ENCODE assay signal across 1 fruit fly cellular context in the genomic region with DNA sequence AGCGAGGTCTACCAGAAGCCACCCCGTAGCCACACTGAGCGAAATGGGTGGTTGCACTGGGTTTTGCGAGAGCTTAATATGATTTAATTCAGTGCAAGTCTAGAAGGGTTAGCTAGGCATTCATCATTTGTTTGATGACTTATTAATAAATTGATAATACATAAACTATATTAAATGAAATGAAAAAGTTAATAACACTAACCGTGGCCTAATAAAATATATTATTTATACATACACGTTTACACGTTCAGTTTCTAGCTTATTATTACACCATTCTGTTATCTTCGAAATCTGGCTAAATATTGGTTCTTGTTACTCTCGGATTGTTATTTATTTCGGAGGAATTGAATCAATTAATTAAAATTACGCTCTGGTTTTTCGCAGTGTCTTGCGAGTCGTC.
TF ChIP-seq lines count a peak whose summit lies in the region.

No protein-coding gene starts in this region.

TF ChIP-seq in whole organism, embryonic, 481 proteins besides CTCF, POLR2A, EP300 and RAD21 (continued from another document):
- 0 out of 2 replicates have a peak, but pooled peaks have one; percentile 25 for TF ChIP-seq CG31441 (GFP tag; IDR thresholded peaks at IDR 0.05; lab: Robert Waterston, UW)
- no peak for TF ChIP-seq Mrtf (GFP tag; IDR thresholded peaks at IDR 0.05; lab: Robert Waterston, UW)
- TF ChIP-seq gem (tag; optimal IDR thresholded peaks at IDR 0.05; lab: Kevin White, UChicago) = peak; percentile 34
- no peak for TF ChIP-seq toy (GFP tag; IDR thresholded peaks at IDR 0.05; lab: Robert Waterston, UW)
- peak in 1 of 3 experiments; percentile 55 for TF ChIP-seq lola (GFP tag; optimal IDR thresholded peaks at IDR 0.05; lab: Kevin White, UChicago)
- no peak for TF ChIP-seq CG6683 (GFP tag; optimal IDR thresholded peaks at IDR 0.05; lab: Kevin White, UChicago)
- TF ChIP-seq CG14965 (GFP tag; optimal IDR thresholded peaks at IDR 0.05; lab: Kevin White, UChicago; ENCODE audit: borderline replicate concordance) = no peak
- peak; percentile 26 for TF ChIP-seq CoRest (tag; optimal IDR thresholded peaks at IDR 0.05; lab: Kevin White, UChicago)
- TF ChIP-seq CG17361 (GFP tag; IDR thresholded peaks at IDR 0.05; lab: Robert Waterston, UW) = peak; percentile 49; the same call in 2 of the 3 replicates
- peak; percentile 33 for TF ChIP-seq CG2712 (tag; optimal IDR thresholded peaks at IDR 0.05; lab: Kevin White, UChicago)
- TF ChIP-seq phol (tag; optimal IDR thresholded peaks at IDR 0.05; lab: Kevin White, UChicago) = peak; percentile 27
- TF ChIP-seq CG13424 (tag; optimal IDR thresholded peaks at IDR 0.05; lab: Kevin White, UChicago) = peak; percentile 5
- peak; percentile 40 for TF ChIP-seq CG11504 (tag; optimal IDR thresholded peaks at IDR 0.05; lab: Kevin White, UChicago)
- TF ChIP-seq sens (GFP tag; lab: Kevin White, UChicago) = no peak
- TF ChIP-seq croc (GFP tag; conservative IDR thresholded peaks at IDR 0.05; lab: Robert Waterston, UW) = no peak
- TF ChIP-seq CG2678 (tag; optimal IDR thresholded peaks at IDR 0.05; lab: Kevin White, UChicago) = peak; percentile 28
- TF ChIP-seq CG7839 (tag; optimal IDR thresholded peaks at IDR 0.05; lab: Kevin White, UChicago) = peak; percentile 13
- no peak for TF ChIP-seq CG13287 (GFP tag; IDR thresholded peaks at IDR 0.05; lab: Robert Waterston, UW; ENCODE audit: partially characterized antibody)
- peak; percentile 31 for TF ChIP-seq CG9727 (GFP tag; optimal IDR thresholded peaks at IDR 0.05; lab: Kevin White, UChicago)
- TF ChIP-seq CG13775 (GFP tag; optimal IDR thresholded peaks at IDR 0.05; lab: Kevin White, UChicago) = no peak
- TF ChIP-seq CG18599 (GFP tag; optimal IDR thresholded peaks at IDR 0.05; lab: Kevin White, UChicago) = peak; percentile 23
- TF ChIP-seq CG16779 (GFP tag; IDR thresholded peaks at IDR 0.05; lab: Robert Waterston, UW) = no peak
